Worm (Caenorhabditis elegans) whole organism, L1 larva: ENCODE results near the gene mrps-10.

Source experiments
- C04F5.9 ChIP-seq: sonication (generic microtip); optimal IDR thresholded peaks from 2 replicates; lab custom pipeline; 2016; ENCODE audit warnings: missing genetic modification characterization, missing compliant biosample characterization
- C16A3.4 ChIP-seq: fragments of 150-350 bp; optimal IDR thresholded peaks from 2 replicates; lab custom pipeline; 2014; ENCODE audit warnings: missing biosample characterization, missing genetic modification characterization
- blmp-1 ChIP-seq: fragments of 150-350 bp; optimal IDR thresholded peaks from 2 replicates; lab custom pipeline; 2014; ENCODE audit warnings: missing biosample characterization, missing genetic modification characterization
- ceh-63 ChIP-seq: fragments of 200-800 bp; sonication (Bioruptor generic); optimal IDR thresholded peaks from 2 replicates; lab custom pipeline; 2018; ENCODE audit warnings: mild to moderate bottlenecking, missing genetic modification characterization, missing compliant biosample characterization
- ceh-8 ChIP-seq: fragments of 200-800 bp; sonication (Bioruptor generic); optimal IDR thresholded peaks from 2 replicates; lab custom pipeline; 2018; ENCODE audit warnings: mild to moderate bottlenecking, missing genetic modification characterization, moderate library complexity, missing compliant biosample characterization
- ceh-82 ChIP-seq, 3 experiments: fragments of 150-350 bp in 1 of 3; sonication (generic microtip) in 2 of 3; optimal IDR thresholded peaks; 2 replicates each; lab custom pipeline; 2014 to 2017; ENCODE audit warnings: missing biosample characterization in 3 of 3, missing genetic modification characterization in 3 of 3
- ceh-88 ChIP-seq: fragments of 200-800 bp; sonication (Bioruptor generic); IDR thresholded peaks from 2 replicates; pipeline ENCODE4 v1.3.6; 2022; ENCODE audit warnings: missing genetic modification characterization, missing compliant biosample characterization
- ces-1 ChIP-seq: fragments of 150-350 bp; optimal IDR thresholded peaks from 2 replicates; lab custom pipeline; 2014; ENCODE audit warnings: missing biosample characterization, missing genetic modification reagents, missing genetic modification characterization
- dpl-1 ChIP-seq, 3 experiments: fragments of 150-350 bp in 2 of 3; sonication (generic microtip) in 1 of 3; optimal IDR thresholded peaks; 2 replicates each; lab custom pipeline; 2014 to 2017; ENCODE audit warnings: missing biosample characterization in 3 of 3, missing genetic modification characterization in 3 of 3, missing genetic modification reagents in 3 of 3
- efl-1 ChIP-seq, 4 experiments: fragments of 150-350 bp; optimal IDR thresholded peaks in 3 of 4; peaks in 1 of 4; 1 replicate in 1 of 4; 2 replicates in 3 of 4; lab custom pipeline; 2014; ENCODE audit warnings: missing biosample characterization in 2 of 4, missing genetic modification characterization in 2 of 4, missing genetic modification reagents in 2 of 4
- egl-27 ChIP-seq, 2 experiments: fragments of 150-350 bp in 1 of 2; sonication (generic microtip); optimal IDR thresholded peaks; 3 replicates each; lab custom pipeline; 2017 to 2018; ENCODE audit warnings: missing biosample characterization in 2 of 2, missing genetic modification characterization in 2 of 2, missing genetic modification reagents in 2 of 2
- ets-5 ChIP-seq: fragments of 200-800 bp; sonication (Bioruptor generic); IDR thresholded peaks from 2 replicates; pipeline ENCODE4 v1.3.6; 2022; ENCODE audit warnings: missing genetic modification characterization, missing compliant biosample characterization
- hpl-2 ChIP-seq: fragments of 150-350 bp; optimal IDR thresholded peaks from 2 replicates; lab custom pipeline; 2014; ENCODE audit warnings: missing biosample characterization, missing genetic modification reagents, missing genetic modification characterization
- irx-1 ChIP-seq: sonication (generic microtip); optimal IDR thresholded peaks from 2 replicates; lab custom pipeline; 2016; ENCODE audit warnings: missing genetic modification characterization, missing compliant biosample characterization
- isw-1 ChIP-seq: fragments of 200-800 bp; sonication (Bioruptor generic); IDR thresholded peaks from 2 replicates; pipeline ENCODE4 v1.3.6; 2022; ENCODE audit warnings: missing genetic modification characterization, missing compliant biosample characterization
- lin-13 ChIP-seq: fragments of 150-350 bp; optimal IDR thresholded peaks from 2 replicates; lab custom pipeline; 2014; ENCODE audit warnings: missing biosample characterization, missing genetic modification reagents, missing genetic modification characterization
- lin-15B ChIP-seq: fragments of 150-350 bp; sonication (generic microtip); optimal IDR thresholded peaks from 3 replicates; lab custom pipeline; 2014; ENCODE audit warnings: missing biosample characterization, missing genetic modification characterization
- lin-35 ChIP-seq, 2 experiments: fragments of 150-350 bp; optimal IDR thresholded peaks; 2 replicates each; lab custom pipeline; 2014; ENCODE audit warnings: missing biosample characterization in 2 of 2, missing genetic modification characterization in 2 of 2, missing genetic modification reagents in 2 of 2
- lin-39 ChIP-seq: fragments of 150-350 bp; optimal IDR thresholded peaks from 2 replicates; lab custom pipeline; 2014; ENCODE audit warnings: missing biosample characterization, missing genetic modification reagents, missing genetic modification characterization
- lir-3 ChIP-seq: sonication (generic microtip); optimal IDR thresholded peaks from 2 replicates; lab custom pipeline; 2016; ENCODE audit warnings: mild to moderate bottlenecking, missing genetic modification characterization, moderate library complexity, missing compliant biosample characterization; ENCODE audit not compliant: poor library complexity
- lsy-2 ChIP-seq, 2 experiments: fragments of 150-350 bp; optimal IDR thresholded peaks; 2 replicates each; lab custom pipeline; 2014; ENCODE audit warnings: missing biosample characterization in 2 of 2, missing genetic modification characterization in 2 of 2
- mef-2 ChIP-seq: fragments of 150-350 bp; optimal IDR thresholded peaks from 2 replicates; lab custom pipeline; 2014; ENCODE audit warnings: missing biosample characterization, missing genetic modification characterization
- nhr-11 ChIP-seq: fragments of 150-350 bp; optimal IDR thresholded peaks from 2 replicates; lab custom pipeline; 2014; ENCODE audit warnings: missing biosample characterization, missing genetic modification characterization
- nhr-28 ChIP-seq: fragments of 150-350 bp; optimal IDR thresholded peaks from 2 replicates; lab custom pipeline; 2014; ENCODE audit warnings: missing biosample characterization, missing genetic modification characterization
- nhr-47 ChIP-seq: sonication (generic microtip); optimal IDR thresholded peaks from 2 replicates; lab custom pipeline; 2016; ENCODE audit warnings: mild to moderate bottlenecking, missing genetic modification characterization, moderate library complexity, missing compliant biosample characterization
- nhr-85 ChIP-seq: sonication (generic microtip); peaks from one replicate; lab custom pipeline; 2016; ENCODE audit warnings: missing genetic modification characterization, inconsistent platforms, missing compliant biosample characterization
- nhr-90 ChIP-seq: sonication (generic microtip); optimal IDR thresholded peaks from 2 replicates; lab custom pipeline; 2016; ENCODE audit warnings: mild to moderate bottlenecking, missing genetic modification characterization, missing compliant biosample characterization; ENCODE audit not compliant: poor library complexity
- pax-3 ChIP-seq: fragments of 200-800 bp; sonication (Bioruptor generic); optimal IDR thresholded peaks from 2 replicates; lab custom pipeline; 2018; ENCODE audit warnings: mild to moderate bottlenecking, missing genetic modification characterization, moderate library complexity, missing compliant biosample characterization
- pqm-1 ChIP-seq: sonication (generic microtip); optimal IDR thresholded peaks from 3 replicates; lab custom pipeline; 2017; ENCODE audit warnings: missing biosample characterization, missing genetic modification characterization
- rnt-1 ChIP-seq: sonication (generic microtip); optimal IDR thresholded peaks from 2 replicates; lab custom pipeline; 2016; ENCODE audit warnings: mild to moderate bottlenecking, missing genetic modification characterization, moderate library complexity, missing compliant biosample characterization
- skn-1 ChIP-seq: fragments of 150-350 bp; optimal IDR thresholded peaks from 2 replicates; lab custom pipeline; 2014; ENCODE audit warnings: missing biosample characterization, missing genetic modification characterization
- snu-23 ChIP-seq: sonication (generic microtip); optimal IDR thresholded peaks from 2 replicates; lab custom pipeline; 2016; ENCODE audit warnings: missing genetic modification characterization, missing compliant biosample characterization
- sup-37 ChIP-seq: fragments of 200-800 bp; sonication (Bioruptor generic); optimal IDR thresholded peaks from 2 replicates; lab custom pipeline; 2018; ENCODE audit warnings: mild to moderate bottlenecking, missing genetic modification characterization, missing compliant biosample characterization
- swsn-7 ChIP-seq: sonication (generic microtip); optimal IDR thresholded peaks from 2 replicates; lab custom pipeline; 2016; ENCODE audit warnings: missing genetic modification characterization, missing compliant biosample characterization
- unc-130 ChIP-seq: fragments of 150-350 bp; optimal IDR thresholded peaks from 2 replicates; lab custom pipeline; 2017; ENCODE audit warnings: missing biosample characterization, missing genetic modification characterization, inconsistent platforms
- unc-30 ChIP-seq: sonication (generic microtip); optimal IDR thresholded peaks from 2 replicates; lab custom pipeline; 2017; ENCODE audit warnings: missing biosample characterization, missing genetic modification characterization
- vab-15 ChIP-seq: sonication (generic microtip); optimal IDR thresholded peaks from 2 replicates; lab custom pipeline; 2017; ENCODE audit warnings: missing genotype, mild to moderate bottlenecking, missing genetic modification characterization, missing compliant biosample characterization
- zip-4 ChIP-seq: fragments of 200-800 bp; sonication (Bioruptor generic); optimal IDR thresholded peaks from 2 replicates; lab custom pipeline; 2018; ENCODE audit warnings: mild to moderate bottlenecking, missing genetic modification characterization, moderate library complexity, missing compliant biosample characterization
- ztf-4 ChIP-seq: fragments of 150-350 bp; optimal IDR thresholded peaks from 2 replicates; lab custom pipeline; 2014; ENCODE audit warnings: missing biosample characterization, missing genetic modification characterization

mrps-10 gene

ce11 chrIII:12906611-12907037 is 19.7 kb upstream of the mrps-10 start (continued):
- TF ChIP-seq ces-1 (GFP tag; lab: Kevin White, UChicago) (no peak), C04F5.9 (tag; lab: Kevin White, UChicago) (no peak), sup-37 (GFP tag; lab: Kevin White, UChicago) (no peak), lin-35 (GFP tag; optimal IDR thresholded peaks at IDR 0.05; lab: Kevin White, UChicago) (peak in 1 of 2 experiments; percentile 28), ceh-88 (GFP tag; lab: Robert Waterston, UW) (no peak), lin-13 (GFP tag; lab: Kevin White, UChicago) (peak; percentile 30), skn-1 (tag; lab: Kevin White, UChicago) (no peak), rnt-1 (tag; lab: Kevin White, UChicago) (peak; percentile 2), pqm-1 (tag; lab: Kevin White, UChicago) (no peak), blmp-1 (tag; lab: Kevin White, UChicago) (no peak), lir-3 (tag; lab: Kevin White, UChicago) (no peak), pax-3 (tag; lab: Kevin White, UChicago) (no peak), egl-27 (tag; optimal IDR thresholded peaks at IDR 0.05; lab: Kevin White, UChicago) (no peak), lsy-2 (tag; optimal IDR thresholded peaks at IDR 0.05; lab: Kevin White, UChicago) (peak; percentile 2 to 66), unc-130 (tag; lab: Kevin White, UChicago) (no peak), vab-15 (tag; lab: Kevin White, UChicago) (no peak), dpl-1 (GFP tag; optimal IDR thresholded peaks at IDR 0.05; lab: Kevin White, UChicago) (no peak), lin-15B (tag; lab: Kevin White, UChicago) (no peak), hpl-2 (GFP tag; lab: Kevin White, UChicago) (no peak), C16A3.4 (tag; lab: Kevin White, UChicago) (no peak), ceh-8 (GFP tag; lab: Kevin White, UChicago) (no peak), ceh-82 (tag; optimal IDR thresholded peaks at IDR 0.05; lab: Kevin White, UChicago) (no peak), nhr-90 (tag; lab: Kevin White, UChicago) (peak; percentile 69), isw-1 (GFP tag; lab: Robert Waterston, UW) (no peak), nhr-85 (tag; lab: Kevin White, UChicago) (peak; percentile 78), nhr-28 (tag; lab: Kevin White, UChicago) (no peak), unc-30 (no peak), nhr-11 (tag; lab: Kevin White, UChicago) (no peak), ceh-63 (no peak), zip-4 (peak; percentile 22)
- TF ChIP-seq, all 84 proteins: peak for 18

- TF ChIP-seq ets-5 (GFP tag; lab: Robert Waterston, UW) (no peak), nhr-47 (tag; lab: Kevin White, UChicago) (no peak), ceh-63 (no peak), lsy-2 (tag; optimal IDR thresholded peaks at IDR 0.05; lab: Kevin White, UChicago) (no peak), lin-39 (tag; lab: Kevin White, UChicago) (no peak), irx-1 (tag; lab: Kevin White, UChicago) (no peak), snu-23 (no peak), mef-2 (tag; lab: Kevin White, UChicago) (no peak), lin-15B (tag; lab: Kevin White, UChicago) (no peak), swsn-7 (no peak)
Observed at ce11 chrIII:12907218-12907617, 19.1 kb upstream of the mrps-10 start.

ce11 chrIII:12910365-12910764 is 16.0 kb upstream of the mrps-10 start, which contains the start of gene flp-14:
TSS of gene flp-14 (plus strand) at chrIII:12910510.
- TF ChIP-seq efl-1 (optimal IDR thresholded peaks at IDR 0.05; lab: Kevin White, UChicago) (no peak), efl-1 (GFP tag; optimal IDR thresholded peaks at IDR 0.05 in 1 of 2; lab: Kevin White, UChicago) (peak in 1 of 2 experiments; percentile 71), ztf-4 (tag; lab: Kevin White, UChicago) (no peak)
